Fruit fly (Drosophila melanogaster) whole organism, embryonic: Measurements from ENCODE around the gene orb.

Experiments
- B-H2 ChIP-seq: fragments of 200-800 bp; sonication (Bioruptor generic); optimal IDR thresholded peaks from 2 replicates; lab custom pipeline; 2018; ENCODE audit warnings: missing biosample characterization, mild to moderate bottlenecking, missing genetic modification characterization
- CG10366 ChIP-seq: fragments of 200-800 bp; sonication (Bioruptor generic); IDR thresholded peaks from 2 replicates; pipeline ENCODE4 v1.3.6; 2022; ENCODE audit warnings: missing biosample characterization, missing genetic modification characterization
- CG10959 ChIP-seq: fragments of 200-800 bp; sonication (Bioruptor generic); IDR thresholded peaks from 2 replicates; pipeline ENCODE4 v1.3.6; 2022; ENCODE audit warnings: missing biosample characterization, missing genetic modification characterization
- CG11093 ChIP-seq: fragments of 200-800 bp; sonication (Bioruptor generic); IDR thresholded peaks from 3 replicates; pipeline ENCODE4 v1.3.6; 2022; ENCODE audit warnings: missing biosample characterization, missing genetic modification characterization
- CG12299 ChIP-seq: fragments of 200-800 bp; sonication (Bioruptor generic); optimal IDR thresholded peaks from 2 replicates; lab custom pipeline; 2018; ENCODE audit warnings: missing biosample characterization, mild to moderate bottlenecking, missing genetic modification characterization
- CG1233 ChIP-seq: fragments of 200-800 bp; sonication (Bioruptor generic); optimal IDR thresholded peaks from 4 replicates; lab custom pipeline; 2018; ENCODE audit warnings: missing biosample characterization, mild to moderate bottlenecking, missing genetic modification characterization
- CG12391 ChIP-seq: fragments of 200-800 bp; sonication (Bioruptor generic); optimal IDR thresholded peaks from 3 replicates; lab custom pipeline; 2018; ENCODE audit warnings: missing biosample characterization, mild to moderate bottlenecking, missing genetic modification characterization, moderate library complexity
- CG15696 ChIP-seq: fragments of 200-800 bp; sonication (Bioruptor generic); optimal IDR thresholded peaks from 2 replicates; lab custom pipeline; 2019; ENCODE audit warnings: missing biosample characterization, mild to moderate bottlenecking, missing genetic modification characterization, moderate library complexity
- CG16863 ChIP-seq: fragments of 200-800 bp; sonication (Bioruptor generic); optimal IDR thresholded peaks from 3 replicates; lab custom pipeline; 2016; ENCODE audit warnings: missing biosample characterization, missing genetic modification characterization
- CG2889 ChIP-seq: fragments of 200-800 bp; sonication (Bioruptor generic); IDR thresholded peaks from 3 replicates; pipeline ENCODE4 v1.3.6; 2022; ENCODE audit warnings: missing biosample characterization, missing genetic modification characterization
- CG32767 ChIP-seq: fragments of 200-800 bp; sonication (Bioruptor generic); IDR thresholded peaks from 2 replicates; pipeline ENCODE4 v1.3.6; 2022; ENCODE audit warnings: missing biosample characterization, missing genetic modification characterization
- CG3281 ChIP-seq: fragments of 200-800 bp; sonication (Bioruptor generic); optimal IDR thresholded peaks from 3 replicates; lab custom pipeline; 2017; ENCODE audit warnings: missing biosample characterization, mild to moderate bottlenecking, missing genetic modification characterization
- CG33557 ChIP-seq: fragments of 200-800 bp; sonication (Bioruptor generic); optimal IDR thresholded peaks from 2 replicates; lab custom pipeline; 2019; ENCODE audit warnings: missing biosample characterization, mild to moderate bottlenecking, missing genetic modification characterization, moderate library complexity
- CG3847 ChIP-seq: fragments of 200-800 bp; sonication (Bioruptor generic); IDR thresholded peaks from 2 replicates; pipeline ENCODE4 v1.3.6; 2022; ENCODE audit warnings: missing biosample characterization, missing genetic modification characterization
- CG3995 ChIP-seq: fragments of 200-800 bp; sonication (Bioruptor generic); optimal IDR thresholded peaks from 3 replicates; lab custom pipeline; 2016; ENCODE audit warnings: missing biosample characterization, missing genetic modification characterization
- CG43689 ChIP-seq: fragments of 200-800 bp; sonication (Bioruptor generic); IDR thresholded peaks from 2 replicates; pipeline ENCODE4 v1.3.6; 2022; ENCODE audit warnings: missing biosample characterization, missing genetic modification characterization
- CG5180 ChIP-seq: fragments of 200-800 bp; sonication (Bioruptor generic); optimal IDR thresholded peaks from 3 replicates; lab custom pipeline; 2017; ENCODE audit warnings: missing biosample characterization, missing genetic modification characterization, mild to moderate bottlenecking, moderate library complexity, missing genetic modification reagents
- CG7271 ChIP-seq: fragments of 200-800 bp; sonication (Bioruptor generic); optimal IDR thresholded peaks from 2 replicates; lab custom pipeline; 2018; ENCODE audit warnings: missing biosample characterization, mild to moderate bottlenecking, missing genetic modification characterization, moderate library complexity
- CG7357 ChIP-seq: fragments of 200-800 bp; sonication (Bioruptor generic); IDR thresholded peaks from 3 replicates; pipeline ENCODE4 v1.3.6; 2022; ENCODE audit warnings: missing biosample characterization, missing genetic modification characterization
- CG7786 ChIP-seq: fragments of 200-800 bp; sonication (Bioruptor generic); optimal IDR thresholded peaks from 2 replicates; lab custom pipeline; 2016; ENCODE audit warnings: missing biosample characterization, missing genetic modification characterization
- CG8089 ChIP-seq: fragments of 200-800 bp; sonication (Bioruptor generic); optimal IDR thresholded peaks from 3 replicates; lab custom pipeline; 2016; ENCODE audit warnings: missing biosample characterization, missing genetic modification characterization
- CG8290 ChIP-seq, 3 experiments: fragments of 200-800 bp; sonication (Bioruptor generic); optimal IDR thresholded peaks; 2 replicates each; lab custom pipeline; 2016 to 2019; ENCODE audit warnings: missing biosample characterization in 3 of 3, missing genetic modification characterization in 3 of 3, mild to moderate bottlenecking in 2 of 3, moderate library complexity in 1 of 3
- CG8924 ChIP-seq: fragments of 200-800 bp; optimal IDR thresholded peaks from 3 replicates; lab custom pipeline; 2019; ENCODE audit warnings: missing biosample characterization, mild to moderate bottlenecking, missing genetic modification characterization, moderate library complexity
- Dref ChIP-seq: fragments of 200-800 bp; sonication (Bioruptor generic); IDR thresholded peaks from 2 replicates; pipeline ENCODE4 v1.3.6; 2022; ENCODE audit warnings: missing biosample characterization, missing genetic modification characterization
- Hmr ChIP-seq: fragments of 200-800 bp; sonication (Bioruptor generic); optimal IDR thresholded peaks from 3 replicates; lab custom pipeline; 2017; ENCODE audit warnings: mild to moderate bottlenecking, missing biosample characterization, missing genetic modification reagents, missing genetic modification characterization
- Nf-YB ChIP-seq: fragments of 200-800 bp; sonication (Bioruptor generic); optimal IDR thresholded peaks from 3 replicates; lab custom pipeline; 2019; ENCODE audit warnings: missing biosample characterization, mild to moderate bottlenecking, missing genetic modification characterization, moderate library complexity
- Stat92E ChIP-seq, 3 experiments: fragments of >200 bp in 2 of 3; fragments of 200-800 bp in 1 of 3; sonication (Bioruptor generic) in 1 of 3; optimal IDR thresholded peaks; 2 replicates each; lab custom pipeline; 2017 to 2019; ENCODE audit warnings: missing biosample characterization in 3 of 3, missing genetic modification characterization in 3 of 3, mild to moderate bottlenecking in 1 of 3, moderate library complexity in 1 of 3
- Usf ChIP-seq: fragments of 200-800 bp; sonication (Bioruptor generic); optimal IDR thresholded peaks from 2 replicates; lab custom pipeline; 2017; ENCODE audit warnings: missing genotype, missing biosample characterization, missing genetic modification characterization
- Vsx1 ChIP-seq: fragments of 200-800 bp; sonication (Bioruptor generic); optimal IDR thresholded peaks from 2 replicates; lab custom pipeline; 2017; ENCODE audit warnings: missing biosample characterization, mild to moderate bottlenecking, missing genetic modification characterization, missing genetic modification reagents
- abd-A ChIP-seq: fragments of 200-800 bp; sonication (Bioruptor generic); optimal IDR thresholded peaks from 3 replicates; lab custom pipeline; 2019; ENCODE audit warnings: missing biosample characterization, mild to moderate bottlenecking, missing genetic modification characterization, moderate library complexity
- amos ChIP-seq: fragments of 200-800 bp; sonication (Bioruptor generic); IDR thresholded peaks from 2 replicates; pipeline ENCODE4 v1.3.6; 2022; ENCODE audit warnings: missing biosample characterization, missing genetic modification characterization; ENCODE audit not compliant: partially characterized antibody
- ap ChIP-seq: fragments of 200-800 bp; sonication (Bioruptor generic); IDR thresholded peaks from 2 replicates; pipeline ENCODE4 v1.3.6; 2022; ENCODE audit warnings: missing biosample characterization, missing genetic modification characterization
- br ChIP-seq: fragments of >200 bp; optimal IDR thresholded peaks from 2 replicates; lab custom pipeline; 2017
- crp ChIP-seq, 2 experiments: fragments of 200-800 bp; sonication (Bioruptor generic); optimal IDR thresholded peaks; 2 replicates in 1 of 2; 3 replicates in 1 of 2; lab custom pipeline; 2017; ENCODE audit warnings: missing biosample characterization in 2 of 2, missing genetic modification characterization in 2 of 2, mild to moderate bottlenecking in 1 of 2, moderate library complexity in 1 of 2
- ems ChIP-seq: fragments of 200-800 bp; sonication (Bioruptor generic); optimal IDR thresholded peaks from 3 replicates; lab custom pipeline; 2016; ENCODE audit warnings: missing biosample characterization, missing genetic modification characterization
- eyg ChIP-seq: fragments of 200-800 bp; sonication (Bioruptor generic); optimal IDR thresholded peaks from 3 replicates; lab custom pipeline; 2016; ENCODE audit warnings: missing biosample characterization, missing genetic modification characterization
- fd3F ChIP-seq: fragments of 200-800 bp; sonication (Bioruptor generic); optimal IDR thresholded peaks from 2 replicates; lab custom pipeline; 2018; ENCODE audit warnings: missing biosample characterization, mild to moderate bottlenecking, missing genetic modification characterization, moderate library complexity
- fu2 ChIP-seq: fragments of 200-800 bp; sonication (Bioruptor generic); optimal IDR thresholded peaks from 2 replicates; lab custom pipeline; 2016; ENCODE audit warnings: missing biosample characterization, missing genetic modification characterization
- gt ChIP-seq: fragments of 200-800 bp; sonication (Bioruptor generic); IDR thresholded peaks from 2 replicates; pipeline ENCODE4 v1.3.6; 2022; ENCODE audit warnings: missing biosample characterization, missing genetic modification characterization
- hb ChIP-seq: fragments of 200-800 bp; sonication (Bioruptor generic); IDR thresholded peaks from 3 replicates; pipeline ENCODE4 v1.3.6; 2022; ENCODE audit warnings: missing biosample characterization, missing genetic modification characterization; ENCODE audit not compliant: partially characterized antibody
- hbn ChIP-seq: fragments of 200-800 bp; sonication (Bioruptor generic); IDR thresholded peaks from 2 replicates; pipeline ENCODE4 v1.3.6; 2022; ENCODE audit warnings: missing biosample characterization, missing genetic modification characterization; ENCODE audit not compliant: partially characterized antibody
- inv ChIP-seq: fragments of 200-800 bp; sonication (Bioruptor generic); IDR thresholded peaks from 2 replicates; pipeline ENCODE4 v1.3.6; 2022; ENCODE audit warnings: missing biosample characterization, missing genetic modification characterization; ENCODE audit not compliant: partially characterized antibody
- lov ChIP-seq, 2 experiments: fragments of 200-800 bp in 1 of 2; fragments of >200 bp in 1 of 2; sonication (Bioruptor generic) in 1 of 2; IDR thresholded peaks in 1 of 2; optimal IDR thresholded peaks in 1 of 2; 2 replicates in 1 of 2; 3 replicates in 1 of 2; pipeline versions ENCODE4 v1.3.6 to Lab custom; 2017 to 2022; ENCODE audit warnings: missing biosample characterization in 1 of 2, missing genetic modification characterization in 1 of 2
- pb ChIP-seq: fragments of 200-800 bp; sonication (Bioruptor generic); optimal IDR thresholded peaks from 3 replicates; lab custom pipeline; 2016; ENCODE audit warnings: missing biosample characterization, missing genetic modification characterization
- sens-2 ChIP-seq: fragments of 200-800 bp; sonication (Bioruptor generic); IDR thresholded peaks from 2 replicates; pipeline ENCODE4 v1.3.6; 2022; ENCODE audit warnings: missing biosample characterization, missing genetic modification characterization
- sima ChIP-seq: fragments of 200-800 bp; sonication (Bioruptor generic); optimal IDR thresholded peaks from 2 replicates; lab custom pipeline; 2016; ENCODE audit warnings: missing biosample characterization, missing genetic modification characterization
- slp2 ChIP-seq: fragments of 200-800 bp; sonication (Bioruptor generic); optimal IDR thresholded peaks from 2 replicates; lab custom pipeline; 2016; ENCODE audit warnings: missing biosample characterization, missing genetic modification characterization
- tin ChIP-seq: fragments of 200-800 bp; sonication (Bioruptor generic); optimal IDR thresholded peaks from 3 replicates; lab custom pipeline; 2016; ENCODE audit warnings: missing biosample characterization, missing genetic modification characterization
- trh ChIP-seq: fragments of 200-800 bp; sonication (Bioruptor generic); optimal IDR thresholded peaks from 2 replicates; lab custom pipeline; 2016; ENCODE audit warnings: missing biosample characterization, missing genetic modification characterization
- tx ChIP-seq: fragments of 200-800 bp; sonication (Bioruptor generic); optimal IDR thresholded peaks from 2 replicates; lab custom pipeline; 2016; ENCODE audit warnings: missing biosample characterization, missing genetic modification characterization

The orb gene

dm6 chr3R:23315630-23316029, 35.0 kb upstream of the orb start (continued):
- TF ChIP-seq CG3281 (GFP tag; lab: Kevin White, UChicago) (no peak), ap (GFP tag; lab: Robert Waterston, UW) (no peak), CG7786 (GFP tag; lab: Kevin White, UChicago) (peak; percentile 11), CG1233 (GFP tag; lab: Kevin White, UChicago) (no peak), CG3847 (GFP tag; lab: Robert Waterston, UW) (no peak), CG16863 (peak; percentile 21), sens-2 (GFP tag; lab: Robert Waterston, UW) (0 out of 2 replicates have a peak, but pooled peaks have one; percentile 13), tin (GFP tag; lab: Kevin White, UChicago) (no peak), Stat92E (GFP tag; optimal IDR thresholded peaks at IDR 0.05; lab: Kevin White, UChicago) (no peak), abd-A (tag; lab: Kevin White, UChicago) (no peak), eyg (GFP tag; lab: Kevin White, UChicago) (no peak), Vsx1 (GFP tag; lab: Kevin White, UChicago) (no peak), CG3995 (GFP tag; lab: Kevin White, UChicago) (no peak), CG15696 (no peak), amos (GFP tag; lab: Robert Waterston, UW) (no peak), CG2889 (GFP tag; lab: Robert Waterston, UW) (no peak), Hmr (GFP tag; lab: Kevin White, UChicago) (peak; percentile 3), CG43689 (no peak), CG10366 (GFP tag; lab: Robert Waterston, UW) (peak; percentile 37; the same call in 1 of the 2 replicates), CG7271 (no peak), lov (optimal IDR thresholded peaks at IDR 0.05; lab: Kevin White, UChicago) (no peak), lov (GFP tag; IDR thresholded peaks at IDR 0.05; lab: Robert Waterston, UW) (no peak), CG5180 (GFP tag; lab: Kevin White, UChicago) (no peak), CG32767 (GFP tag; lab: Robert Waterston, UW) (no peak), Usf (GFP tag; lab: Kevin White, UChicago) (no peak), CG8290 (GFP tag; optimal IDR thresholded peaks at IDR 0.05; lab: Kevin White, UChicago) (no peak), CG8290 (tag; optimal IDR thresholded peaks at IDR 0.05; lab: Kevin White, UChicago) (peak in 1 of 2 experiments; percentile 26), Dref (no peak), hb (GFP tag; lab: Robert Waterston, UW) (no peak), crp (GFP tag; optimal IDR thresholded peaks at IDR 0.05; lab: Kevin White, UChicago) (no peak), fu2 (GFP tag; lab: Kevin White, UChicago) (no peak), br (no peak), hbn (GFP tag; lab: Robert Waterston, UW) (no peak), CG12299 (tag; lab: Kevin White, UChicago) (no peak), CG11093 (GFP tag; lab: Robert Waterston, UW) (no peak), tx (GFP tag; lab: Kevin White, UChicago) (no peak), pb (no peak), sima (GFP tag; lab: Kevin White, UChicago) (no peak), B-H2 (GFP tag; lab: Kevin White, UChicago) (no peak), trh (GFP tag; lab: Kevin White, UChicago) (no peak), ems (GFP tag; lab: Kevin White, UChicago) (peak; percentile 11), Nf-YB (GFP tag; lab: Kevin White, UChicago) (no peak), gt (GFP tag; lab: Robert Waterston, UW) (0 out of 2 replicates have a peak, but pooled peaks have one; percentile 8), CG8924 (tag; lab: Kevin White, UChicago) (no peak), slp2 (GFP tag; lab: Kevin White, UChicago) (no peak), CG33557 (GFP tag; lab: Kevin White, UChicago) (no peak), CG8089 (GFP tag; lab: Kevin White, UChicago) (no peak), CG10959 (GFP tag; lab: Robert Waterston, UW) (no peak), inv (GFP tag; lab: Robert Waterston, UW) (no peak), CG7357 (GFP tag; lab: Robert Waterston, UW) (no peak), fd3F (no peak), CG12391 (peak; percentile 31)
